Worm (Caenorhabditis elegans) whole organism, L1 larva: Measurements from ENCODE around the gene C50F4.9.
A peak's percentile ranks its signal among the peaks of the same experiment; 100 is the strongest.

ENCODE experiments used
- C34B4.2 ChIP-seq: sonication (generic microtip); optimal IDR thresholded peaks from 2 replicates; lab custom pipeline; 2017; ENCODE audit warnings: mild to moderate bottlenecking, missing genetic modification characterization, missing compliant biosample characterization
- aha-1 ChIP-seq: fragments of 150-350 bp; optimal IDR thresholded peaks from 2 replicates; lab custom pipeline; 2014; ENCODE audit warnings: missing biosample characterization, missing genetic modification characterization
- blmp-1 ChIP-seq: fragments of 150-350 bp; optimal IDR thresholded peaks from 2 replicates; lab custom pipeline; 2014; ENCODE audit warnings: missing biosample characterization, missing genetic modification characterization
- ceh-8 ChIP-seq: fragments of 200-800 bp; sonication (Bioruptor generic); optimal IDR thresholded peaks from 2 replicates; lab custom pipeline; 2018; ENCODE audit warnings: mild to moderate bottlenecking, missing genetic modification characterization, moderate library complexity, missing compliant biosample characterization
- ceh-82 ChIP-seq, 3 experiments: fragments of 150-350 bp in 1 of 3; sonication (generic microtip) in 2 of 3; optimal IDR thresholded peaks; 2 replicates each; lab custom pipeline; 2014 to 2017; ENCODE audit warnings: missing biosample characterization in 3 of 3, missing genetic modification characterization in 3 of 3
- ceh-88 ChIP-seq: fragments of 200-800 bp; sonication (Bioruptor generic); IDR thresholded peaks from 2 replicates; pipeline ENCODE4 v1.3.6; 2022; ENCODE audit warnings: missing genetic modification characterization, missing compliant biosample characterization
- ceh-90 ChIP-seq: sonication (generic microtip); optimal IDR thresholded peaks from 2 replicates; lab custom pipeline; 2016; ENCODE audit warnings: missing genetic modification characterization, missing compliant biosample characterization
- ces-1 ChIP-seq: fragments of 150-350 bp; optimal IDR thresholded peaks from 2 replicates; lab custom pipeline; 2014; ENCODE audit warnings: missing biosample characterization, missing genetic modification reagents, missing genetic modification characterization
- dpl-1 ChIP-seq, 3 experiments: fragments of 150-350 bp in 2 of 3; sonication (generic microtip) in 1 of 3; optimal IDR thresholded peaks; 2 replicates each; lab custom pipeline; 2014 to 2017; ENCODE audit warnings: missing biosample characterization in 3 of 3, missing genetic modification characterization in 3 of 3, missing genetic modification reagents in 3 of 3
- dsc-1 ChIP-seq: sonication (generic microtip); optimal IDR thresholded peaks from 2 replicates; lab custom pipeline; 2016; ENCODE audit warnings: mild to moderate bottlenecking, missing genetic modification characterization, missing compliant biosample characterization
- efl-3 ChIP-seq: fragments of 200-800 bp; sonication (Bioruptor generic); optimal IDR thresholded peaks from 2 replicates; lab custom pipeline; 2018; ENCODE audit warnings: mild to moderate bottlenecking, missing genetic modification characterization, missing compliant biosample characterization
- egl-27 ChIP-seq, 2 experiments: fragments of 150-350 bp in 1 of 2; sonication (generic microtip); optimal IDR thresholded peaks; 3 replicates each; lab custom pipeline; 2017 to 2018; ENCODE audit warnings: missing biosample characterization in 2 of 2, missing genetic modification characterization in 2 of 2, missing genetic modification reagents in 2 of 2
- elt-3 ChIP-seq, 6 experiments: fragments of 150-350 bp in 1 of 6; sonication (generic microtip); optimal IDR thresholded peaks; 2 replicates each; lab custom pipeline; 2017 to 2018; ENCODE audit warnings: missing biosample characterization in 6 of 6, missing genetic modification characterization in 6 of 6, inconsistent platforms in 1 of 6
- fkh-10 ChIP-seq: sonication (generic microtip); optimal IDR thresholded peaks from 2 replicates; lab custom pipeline; 2017; ENCODE audit warnings: missing biosample characterization, missing genetic modification reagents, missing genetic modification characterization
- fkh-8 ChIP-seq: sonication (generic microtip); optimal IDR thresholded peaks from 2 replicates; lab custom pipeline; 2016; ENCODE audit warnings: mild to moderate bottlenecking, missing genetic modification characterization, missing compliant biosample characterization
- fos-1 ChIP-seq: fragments of 150-350 bp; optimal IDR thresholded peaks from 2 replicates; lab custom pipeline; 2014; ENCODE audit warnings: missing biosample characterization, missing genetic modification characterization
- grh-1 ChIP-seq: fragments of 200-800 bp; sonication (Bioruptor generic); IDR thresholded peaks from 2 replicates; pipeline ENCODE4 v1.3.6; 2022; ENCODE audit warnings: missing genetic modification reagents, missing genetic modification characterization, missing compliant biosample characterization
- hlh-4 ChIP-seq: sonication (generic microtip); optimal IDR thresholded peaks from 2 replicates; lab custom pipeline; 2016; ENCODE audit warnings: mild to moderate bottlenecking, missing genetic modification characterization, missing compliant biosample characterization
- hpl-2 ChIP-seq: fragments of 150-350 bp; optimal IDR thresholded peaks from 2 replicates; lab custom pipeline; 2014; ENCODE audit warnings: missing biosample characterization, missing genetic modification reagents, missing genetic modification characterization
- irx-1 ChIP-seq: sonication (generic microtip); optimal IDR thresholded peaks from 2 replicates; lab custom pipeline; 2016; ENCODE audit warnings: missing genetic modification characterization, missing compliant biosample characterization
- isw-1 ChIP-seq: fragments of 200-800 bp; sonication (Bioruptor generic); IDR thresholded peaks from 2 replicates; pipeline ENCODE4 v1.3.6; 2022; ENCODE audit warnings: missing genetic modification characterization, missing compliant biosample characterization
- lin-14 ChIP-seq: fragments of 200-800 bp; sonication (Bioruptor generic); optimal IDR thresholded peaks from 2 replicates; lab custom pipeline; 2018; ENCODE audit warnings: mild to moderate bottlenecking, missing genetic modification characterization, moderate library complexity, missing compliant biosample characterization
- lin-35 ChIP-seq, 2 experiments: fragments of 150-350 bp; optimal IDR thresholded peaks; 2 replicates each; lab custom pipeline; 2014; ENCODE audit warnings: missing biosample characterization in 2 of 2, missing genetic modification characterization in 2 of 2, missing genetic modification reagents in 2 of 2
- lir-3 ChIP-seq: sonication (generic microtip); optimal IDR thresholded peaks from 2 replicates; lab custom pipeline; 2016; ENCODE audit warnings: mild to moderate bottlenecking, missing genetic modification characterization, moderate library complexity, missing compliant biosample characterization; ENCODE audit not compliant: poor library complexity
- lsy-2 ChIP-seq, 2 experiments: fragments of 150-350 bp; optimal IDR thresholded peaks; 2 replicates each; lab custom pipeline; 2014; ENCODE audit warnings: missing biosample characterization in 2 of 2, missing genetic modification characterization in 2 of 2
- mef-2 ChIP-seq: fragments of 150-350 bp; optimal IDR thresholded peaks from 2 replicates; lab custom pipeline; 2014; ENCODE audit warnings: missing biosample characterization, missing genetic modification characterization
- nhr-11 ChIP-seq: fragments of 150-350 bp; optimal IDR thresholded peaks from 2 replicates; lab custom pipeline; 2014; ENCODE audit warnings: missing biosample characterization, missing genetic modification characterization
- nhr-47 ChIP-seq: sonication (generic microtip); optimal IDR thresholded peaks from 2 replicates; lab custom pipeline; 2016; ENCODE audit warnings: mild to moderate bottlenecking, missing genetic modification characterization, moderate library complexity, missing compliant biosample characterization
- nhr-71 ChIP-seq: sonication (generic microtip); optimal IDR thresholded peaks from 2 replicates; lab custom pipeline; 2016; ENCODE audit warnings: mild to moderate bottlenecking, missing genetic modification characterization, moderate library complexity, missing compliant biosample characterization
- pag-3 ChIP-seq: sonication (generic microtip); optimal IDR thresholded peaks from 2 replicates; lab custom pipeline; 2017; ENCODE audit warnings: missing genetic modification characterization, mild to moderate bottlenecking, missing compliant biosample characterization, antibody characterized with exemption, borderline replicate concordance; ENCODE audit not compliant: insufficient read depth
- pax-3 ChIP-seq: fragments of 200-800 bp; sonication (Bioruptor generic); optimal IDR thresholded peaks from 2 replicates; lab custom pipeline; 2018; ENCODE audit warnings: mild to moderate bottlenecking, missing genetic modification characterization, moderate library complexity, missing compliant biosample characterization
- skn-1 ChIP-seq: fragments of 150-350 bp; optimal IDR thresholded peaks from 2 replicates; lab custom pipeline; 2014; ENCODE audit warnings: missing biosample characterization, missing genetic modification characterization
- sox-4 ChIP-seq: sonication (generic microtip); optimal IDR thresholded peaks from 2 replicates; lab custom pipeline; 2016; ENCODE audit warnings: missing genetic modification characterization, missing compliant biosample characterization
- tlp-1 ChIP-seq: fragments of 150-350 bp; optimal IDR thresholded peaks from 2 replicates; lab custom pipeline; 2014; ENCODE audit warnings: missing biosample characterization, missing genetic modification characterization
- unc-86 ChIP-seq: sonication (generic microtip); optimal IDR thresholded peaks from 2 replicates; lab custom pipeline; 2016; ENCODE audit warnings: missing genetic modification characterization, missing compliant biosample characterization
- zip-4 ChIP-seq: fragments of 200-800 bp; sonication (Bioruptor generic); optimal IDR thresholded peaks from 2 replicates; lab custom pipeline; 2018; ENCODE audit warnings: mild to moderate bottlenecking, missing genetic modification characterization, moderate library complexity, missing compliant biosample characterization

C50F4.9 gene

ce11 chrV:9483738-9484256 is 40.2 kb downstream of the C50F4.9 start, which contains the start of gene K06A4.2:
Gene K06A4.2, plus strand, starts transcription at chrV:9484206.
- TF ChIP-seq unc-86 (tag; lab: Kevin White, UChicago) (no peak), ces-1 (GFP tag; lab: Kevin White, UChicago) (no peak), lin-14 (GFP tag; lab: Kevin White, UChicago) (peak; percentile 57), nhr-11 (tag; lab: Kevin White, UChicago) (no peak), fkh-10 (GFP tag; lab: Kevin White, UChicago) (peak; percentile 90), aha-1 (no peak), hpl-2 (GFP tag; lab: Kevin White, UChicago) (no peak), lin-35 (GFP tag; optimal IDR thresholded peaks at IDR 0.05; lab: Kevin White, UChicago) (no peak)

DNA sequence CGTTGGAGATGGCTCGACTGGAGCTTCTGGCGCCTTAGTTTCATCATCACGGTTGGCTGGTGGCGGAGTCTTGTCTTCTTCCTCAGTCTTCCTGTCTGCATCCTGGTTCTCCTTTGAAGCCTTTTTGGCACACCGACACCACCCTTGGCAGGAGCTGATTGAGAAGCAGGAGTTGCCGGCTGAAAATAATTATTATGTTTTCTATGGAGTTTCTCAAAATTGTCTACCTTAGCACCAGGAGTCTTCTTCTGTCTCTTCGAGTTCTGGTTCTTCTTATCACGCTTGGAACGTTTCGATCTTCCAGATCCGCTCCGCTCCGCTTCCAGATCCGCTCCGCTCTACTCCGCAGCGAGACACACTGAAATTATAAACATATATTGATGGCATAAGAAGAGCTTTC is 43.4 kb downstream of the C50F4.9 start, which contains the start of gene K06A4.6:
TSS of gene K06A4.6 (minus strand) at position 101 of the 400 bp plus-strand sequence.
- TF ChIP-seq tlp-1 (tag; lab: Kevin White, UChicago), result no peak

- TF ChIP-seq C34B4.2 (tag; lab: Kevin White, UChicago) (no peak), lir-3 (tag; lab: Kevin White, UChicago) (no peak), ceh-82 (tag; optimal IDR thresholded peaks at IDR 0.05; lab: Kevin White, UChicago) (no peak), lsy-2 (tag; optimal IDR thresholded peaks at IDR 0.05; lab: Kevin White, UChicago) (no peak), fos-1 (tag; lab: Kevin White, UChicago) (no peak), egl-27 (tag; optimal IDR thresholded peaks at IDR 0.05; lab: Kevin White, UChicago) (no peak)
These were observed 46.1 kb downstream of the C50F4.9 start, which contains the start of gene nas-3 for ce11 chrV:9477863-9478262. Gene nas-3, plus strand, starts transcription at chrV:9478163.

DNA sequence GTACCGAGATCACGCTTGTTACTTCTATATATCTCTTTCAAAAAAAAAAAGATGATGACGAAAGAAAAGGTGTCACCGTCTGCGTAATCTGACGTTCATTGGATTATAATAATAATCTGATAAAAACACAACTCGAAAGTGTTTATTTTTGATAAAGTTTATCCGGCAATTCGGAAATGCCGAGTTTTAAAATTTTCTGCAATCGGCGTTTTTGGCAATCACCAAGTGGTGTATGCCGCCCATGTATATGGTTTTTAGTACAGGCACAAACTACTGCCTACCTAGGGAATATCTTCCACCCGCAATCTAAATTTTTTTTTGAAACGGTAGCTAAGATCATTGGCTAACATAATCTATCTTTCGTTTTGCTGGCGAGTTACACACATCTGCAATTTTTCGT is 50.1 kb downstream of the C50F4.9 start:
- TF ChIP-seq irx-1 (tag; lab: Kevin White, UChicago), result no peak
- no peak for TF ChIP-seq pag-3 (tag; lab: Kevin White, UChicago)
- TF ChIP-seq ceh-8 (GFP tag; lab: Kevin White, UChicago), result no peak
- no peak for TF ChIP-seq aha-1
- TF ChIP-seq ceh-88, result no peak
- TF ChIP-seq pax-3 (tag; lab: Kevin White, UChicago), result peak; percentile 55
- TF ChIP-seq blmp-1 (tag; lab: Kevin White, UChicago), result peak; percentile 18
- TF ChIP-seq ces-1 (GFP tag; lab: Kevin White, UChicago), result no peak
- no peak for TF ChIP-seq zip-4
- no peak for TF ChIP-seq nhr-71 (tag; lab: Kevin White, UChicago)
- TF ChIP-seq isw-1, result no peak
- TF ChIP-seq hlh-4, result no peak
- TF ChIP-seq mef-2, result no peak
- TF ChIP-seq tlp-1 (tag; lab: Kevin White, UChicago), result no peak
- no peak for TF ChIP-seq elt-3 (tag; optimal IDR thresholded peaks at IDR 0.05; lab: Kevin White, UChicago)
- TF ChIP-seq grh-1 (GFP tag; lab: Robert Waterston, UW), result no peak
- peak; percentile 66 for TF ChIP-seq dsc-1 (tag; lab: Kevin White, UChicago)
- no peak for TF ChIP-seq ceh-82 (tag; optimal IDR thresholded peaks at IDR 0.05; lab: Kevin White, UChicago)
- TF ChIP-seq lsy-2 (tag; optimal IDR thresholded peaks at IDR 0.05; lab: Kevin White, UChicago), result no peak
- no peak for TF ChIP-seq lir-3 (tag; lab: Kevin White, UChicago)
- no peak for TF ChIP-seq ceh-90 (tag; lab: Kevin White, UChicago)
- peak; percentile 19 for TF ChIP-seq sox-4 (tag; lab: Kevin White, UChicago)
- TF ChIP-seq egl-27 (tag; optimal IDR thresholded peaks at IDR 0.05; lab: Kevin White, UChicago), result no peak
- no peak for TF ChIP-seq skn-1 (tag; lab: Kevin White, UChicago)
- TF ChIP-seq fkh-8 (tag; lab: Kevin White, UChicago), result peak; percentile 24
- no peak for TF ChIP-seq efl-3
- peak; percentile 60 for TF ChIP-seq nhr-47 (tag; lab: Kevin White, UChicago)
- no peak for TF ChIP-seq dpl-1 (GFP tag; optimal IDR thresholded peaks at IDR 0.05; lab: Kevin White, UChicago)
- TF ChIP-seq nhr-11 (tag; lab: Kevin White, UChicago), result no peak
